Worm (Caenorhabditis elegans) whole organism, late embryonic: ENCODE measurements around the gene mfsd-8.
"Not testable (repeated sequence)": the region's sequence is repeated elsewhere in the genome, so short reads cannot be mapped to it uniquely, and the experiment has no call there.

ENCODE experiments used
- C08G9.2 ChIP-seq: sonication (generic microtip); optimal IDR thresholded peaks from 2 replicates; lab custom pipeline; 2016; ENCODE audit warnings: mild to moderate bottlenecking, missing genetic modification characterization, moderate library complexity, missing compliant biosample characterization
- F13H6.1 ChIP-seq: sonication (generic microtip); optimal IDR thresholded peaks from 2 replicates; lab custom pipeline; 2016; ENCODE audit warnings: missing genetic modification characterization, missing compliant biosample characterization
- K09A11.1 ChIP-seq: sonication (generic microtip); optimal IDR thresholded peaks from 2 replicates; lab custom pipeline; 2017; ENCODE audit warnings: antibody characterized with exemption, mild to moderate bottlenecking, missing genetic modification characterization, missing compliant biosample characterization; ENCODE audit not compliant: insufficient read depth
- ceh-14 ChIP-seq: sonication (generic microtip); optimal IDR thresholded peaks from 2 replicates; lab custom pipeline; 2016; ENCODE audit warnings: missing genotype, missing genetic modification characterization, missing compliant biosample characterization
- ceh-19 ChIP-seq: fragments of 200-800 bp; sonication (Bioruptor generic); optimal IDR thresholded peaks from 2 replicates; lab custom pipeline; 2018; ENCODE audit warnings: mild to moderate bottlenecking, missing genetic modification characterization, missing compliant biosample characterization
- ceh-2 ChIP-seq: sonication (generic microtip); optimal IDR thresholded peaks from 2 replicates; lab custom pipeline; 2016; ENCODE audit warnings: missing genotype, missing genetic modification characterization, missing compliant biosample characterization
- ceh-45 ChIP-seq: fragments of 200-800 bp; sonication (Bioruptor generic); IDR thresholded peaks from 2 replicates; pipeline ENCODE4 v1.3.6; 2022; ENCODE audit warnings: missing genetic modification reagents, missing genetic modification characterization, missing compliant biosample characterization
- ceh-48 ChIP-seq: sonication (generic microtip); optimal IDR thresholded peaks from 2 replicates; lab custom pipeline; 2016; ENCODE audit warnings: missing genetic modification characterization, inconsistent platforms, missing compliant biosample characterization
- ceh-6 ChIP-seq: fragments of 200-800 bp; sonication (Bioruptor generic); optimal IDR thresholded peaks from 2 replicates; lab custom pipeline; 2018; ENCODE audit warnings: mild to moderate bottlenecking, missing genetic modification characterization, missing compliant biosample characterization
- elt-2 ChIP-seq: sonication (generic microtip); optimal IDR thresholded peaks from 2 replicates; lab custom pipeline; 2016; ENCODE audit warnings: missing genetic modification reagents, missing genetic modification characterization, missing compliant biosample characterization
- elt-4 ChIP-seq: sonication (generic microtip); optimal IDR thresholded peaks from 2 replicates; lab custom pipeline; 2016; ENCODE audit warnings: missing genetic modification characterization, missing compliant biosample characterization
- hlh-15 ChIP-seq: sonication (generic microtip); optimal IDR thresholded peaks from 2 replicates; lab custom pipeline; 2016; ENCODE audit warnings: missing genetic modification characterization, missing compliant biosample characterization
- lim-6 ChIP-seq: sonication (generic microtip); optimal IDR thresholded peaks from 2 replicates; lab custom pipeline; 2016; ENCODE audit warnings: missing genetic modification characterization, missing compliant biosample characterization
- npax-4 ChIP-seq: sonication (generic microtip); optimal IDR thresholded peaks from 2 replicates; lab custom pipeline; 2016; ENCODE audit warnings: missing genetic modification characterization, missing compliant biosample characterization
- pax-1 ChIP-seq: fragments of 150-350 bp; optimal IDR thresholded peaks from 2 replicates; lab custom pipeline; 2014; ENCODE audit warnings: missing biosample characterization, missing genetic modification characterization
- pros-1 ChIP-seq: fragments of 150-350 bp; optimal IDR thresholded peaks from 2 replicates; lab custom pipeline; 2014; ENCODE audit warnings: missing biosample characterization, missing genetic modification reagents, missing genetic modification characterization
- sox-2 ChIP-seq: fragments of 200-800 bp; sonication (Bioruptor generic); IDR thresholded peaks from 2 replicates; pipeline ENCODE4 v1.3.6; 2022; ENCODE audit warnings: missing genetic modification reagents, missing genetic modification characterization, missing compliant biosample characterization
- ttx-3 ChIP-seq: sonication (generic microtip); optimal IDR thresholded peaks from 2 replicates; lab custom pipeline; 2016; ENCODE audit warnings: missing genetic modification reagents, missing genetic modification characterization, missing compliant biosample characterization
- unc-3 ChIP-seq, 2 experiments: fragments of 200-800 bp in 1 of 2; sonication (Bioruptor generic) in 1 of 2; sonication (generic microtip) in 1 of 2; conservative IDR thresholded peaks in 1 of 2; optimal IDR thresholded peaks in 1 of 2; 2 replicates each; pipeline versions ENCODE4 v1.3.6 to Lab custom; 2016 to 2022; ENCODE audit warnings: missing compliant biosample characterization in 2 of 2, missing genetic modification characterization in 2 of 2, missing genetic modification reagents in 1 of 2
- ztf-16 ChIP-seq: sonication (generic microtip); optimal IDR thresholded peaks from 2 replicates; lab custom pipeline; 2017; ENCODE audit warnings: missing genetic modification characterization, missing compliant biosample characterization

mfsd-8 gene

ce11 chrIII:3329467-3329866 lies 47.4 kb downstream of the mfsd-8 start:
- TF ChIP-seq ceh-19 (GFP tag; lab: Kevin White, UChicago) (no peak), pros-1 (tag; lab: Kevin White, UChicago) (no peak), K09A11.1 (tag; lab: Kevin White, UChicago) (no peak)

- TF ChIP-seq ceh-6 = no peak
- no peak for TF ChIP-seq F13H6.1 (tag; lab: Kevin White, UChicago)
- no peak for TF ChIP-seq hlh-15
- no peak for TF ChIP-seq ceh-14 (tag; lab: Kevin White, UChicago)
- TF ChIP-seq elt-4 (tag; lab: Kevin White, UChicago) = no peak
- TF ChIP-seq ztf-16 (tag; lab: Kevin White, UChicago) = no peak
- TF ChIP-seq npax-4 (tag; lab: Kevin White, UChicago) = no peak
- no peak for TF ChIP-seq ceh-2
- no peak for TF ChIP-seq ceh-48 (tag; lab: Kevin White, UChicago)
- no peak for TF ChIP-seq C08G9.2 (tag; lab: Kevin White, UChicago)
- TF ChIP-seq, all 69 proteins: peak for 0
Measured at ce11 chrIII:3331767-3332166, 49.7 kb downstream of the mfsd-8 start.

- not testable (repeated sequence) for TF ChIP-seq ztf-16 (tag; lab: Kevin White, UChicago); ceh-19 (GFP tag; lab: Kevin White, UChicago); lim-6
- TF ChIP-seq, all 69 proteins: peak for 0; not testable (repeated sequence) for 69
Measured at ce11 chrIII:3332736-3333135, 50.6 kb downstream of the mfsd-8 start, which contains the start of gene Y53G8AR.1. Gene Y53G8AR.1 (plus strand): TSS chrIII:3333036.

ce11 chrIII:3334941-3335559 lies 52.9 kb downstream of the mfsd-8 start:
- TF ChIP-seq unc-3 (GFP tag; conservative IDR thresholded peaks at IDR 0.05; lab: Robert Waterston, UW) = peak; percentile 98
- TF ChIP-seq unc-3 (tag; optimal IDR thresholded peaks at IDR 0.05; lab: Kevin White, UChicago) = not testable (repeated sequence)
- peak; percentile 67 for TF ChIP-seq sox-2 (GFP tag; lab: Robert Waterston, UW)
- peak; percentile 98 for TF ChIP-seq ceh-45 (GFP tag; lab: Robert Waterston, UW)

- TF ChIP-seq elt-2 (tag; lab: Kevin White, UChicago) (peak; percentile 61), ttx-3 (tag; lab: Kevin White, UChicago) (no peak), pax-1 (tag; lab: Kevin White, UChicago) (peak; percentile 42)
Measured at ce11 chrIII:3339317-3340016, 57.4 kb downstream of the mfsd-8 start.
